Fruit fly (Drosophila melanogaster) whole organism: Measurements from ENCODE around the gene CG17124.

ENCODE experiments used
- CG8478 ChIP-seq: fragments of >200 bp; optimal IDR thresholded peaks from 2 replicates; lab custom pipeline; 2018; ENCODE audit warnings: inconsistent platforms
- EcR ChIP-seq, 2 experiments: fragments of >200 bp; optimal IDR thresholded peaks; 2 replicates each; lab custom pipeline; 2017; ENCODE audit warnings: missing biosample characterization in 2 of 2, missing genetic modification characterization in 2 of 2, missing genetic modification reagents in 2 of 2
- usp ChIP-seq: fragments of >200 bp; optimal IDR thresholded peaks from 2 replicates; lab custom pipeline; 2017; ENCODE audit warnings: missing biosample characterization, missing genetic modification characterization, mixed read lengths

dm6 chr2L:10753618-10754017 is 2.5 kb downstream of the CG17124 start:
- TF ChIP-seq CG8478: no peak
- no peak for TF ChIP-seq usp (GFP tag; lab: Kevin White, UChicago)
- no peak for TF ChIP-seq EcR (GFP tag; optimal IDR thresholded peaks at IDR 0.05; lab: Kevin White, UChicago)
